Worm (Caenorhabditis elegans) whole organism, L4/young adult: ENCODE measurements around the gene T04A8.13.

ENCODE experiments used
- W03F9.2 ChIP-seq: fragments of 150-350 bp; optimal IDR thresholded peaks from 2 replicates; lab custom pipeline; 2014; ENCODE audit warnings: missing biosample characterization, missing genetic modification characterization
- him-1 ChIP-seq: sonication (generic microtip); optimal IDR thresholded peaks from 2 replicates; lab custom pipeline; 2016; ENCODE audit warnings: missing genotype, missing genetic modification reagents, missing genetic modification characterization, missing compliant biosample characterization

- TF ChIP-seq W03F9.2 (tag; lab: Kevin White, UChicago) (no peak), him-1 (tag; lab: Kevin White, UChicago) (no peak)
These were observed 13.9 kb downstream of the T04A8.13 start, which contains the start of gene emb-5 for ce11 chrIII:4720620-4721227.
